Fruit fly (Drosophila melanogaster): ENCODE data around the gene Acsf2.

dm6 chr2L:5290530-5290929, 51.5 kb downstream of the Acsf2 start:
- TF ChIP-seq insv (optimal IDR thresholded peaks at IDR 0.05) (no peak), h (optimal IDR thresholded peaks at IDR 0.05) (no peak), psq (optimal IDR thresholded peaks at IDR 0.05) (no peak), Sin3A (optimal IDR thresholded peaks at IDR 0.05) (no peak)

All from Kc167 (cell line).